Fruit fly (Drosophila melanogaster) whole organism, embryonic: ENCODE measurements around the gene pasi2.
A peak's percentile ranks its signal among the peaks of the same experiment; 100 is the strongest.

Experiments
- ATbp ChIP-seq: fragments of 200-800 bp; sonication (Bioruptor generic); optimal IDR thresholded peaks from 2 replicates; lab custom pipeline; 2017; ENCODE audit warnings: missing biosample characterization, mild to moderate bottlenecking, missing genetic modification characterization, missing genetic modification reagents
- Adf1 ChIP-seq: fragments of 200-800 bp; sonication (Bioruptor generic); IDR thresholded peaks from 2 replicates; pipeline ENCODE4 v1.3.6; 2022; ENCODE audit warnings: missing biosample characterization, missing genetic modification characterization
- B-H2 ChIP-seq: fragments of 200-800 bp; sonication (Bioruptor generic); optimal IDR thresholded peaks from 2 replicates; lab custom pipeline; 2018; ENCODE audit warnings: missing biosample characterization, mild to moderate bottlenecking, missing genetic modification characterization
- C15 ChIP-seq: fragments of 200-800 bp; sonication (Bioruptor generic); IDR thresholded peaks from 3 replicates; pipeline ENCODE4 v1.3.6; 2022; ENCODE audit warnings: missing biosample characterization, missing genetic modification characterization
- CG10543 ChIP-seq: fragments of 200-800 bp; sonication (Bioruptor generic); optimal IDR thresholded peaks from 3 replicates; lab custom pipeline; 2017; ENCODE audit warnings: missing biosample characterization, mild to moderate bottlenecking, missing genetic modification characterization, moderate library complexity
- CG11504 ChIP-seq: fragments of 200-800 bp; sonication (Bioruptor generic); optimal IDR thresholded peaks from 3 replicates; lab custom pipeline; 2019; ENCODE audit warnings: missing biosample characterization, mild to moderate bottlenecking, missing genetic modification characterization, moderate library complexity
- CG12769 ChIP-seq: fragments of 200-800 bp; sonication (Bioruptor generic); optimal IDR thresholded peaks from 2 replicates; lab custom pipeline; 2019; ENCODE audit warnings: missing biosample characterization, mild to moderate bottlenecking, missing genetic modification characterization, moderate library complexity
- CG13123 ChIP-seq: fragments of 200-800 bp; sonication (Bioruptor generic); optimal IDR thresholded peaks from 2 replicates; lab custom pipeline; 2016; ENCODE audit warnings: missing biosample characterization, missing genetic modification characterization
- CG13287 ChIP-seq: fragments of 200-800 bp; sonication (Bioruptor generic); IDR thresholded peaks from 2 replicates; pipeline ENCODE4 v1.3.6; 2022; ENCODE audit warnings: missing biosample characterization, missing genetic modification characterization; ENCODE audit not compliant: partially characterized antibody
- CG15514 ChIP-seq: fragments of 200-800 bp; sonication (Bioruptor generic); optimal IDR thresholded peaks from 3 replicates; lab custom pipeline; 2017; ENCODE audit warnings: missing biosample characterization, missing genetic modification characterization, mild to moderate bottlenecking, moderate library complexity, missing genetic modification reagents
- CG17359 ChIP-seq: fragments of 200-800 bp; sonication (Bioruptor generic); optimal IDR thresholded peaks from 3 replicates; lab custom pipeline; 2018; ENCODE audit warnings: missing biosample characterization, mild to moderate bottlenecking, missing genetic modification characterization, moderate library complexity
- CG2678 ChIP-seq: fragments of 200-800 bp; sonication (Bioruptor generic); optimal IDR thresholded peaks from 3 replicates; lab custom pipeline; 2019; ENCODE audit warnings: missing biosample characterization, mild to moderate bottlenecking, missing genetic modification characterization, moderate library complexity
- CG2889 ChIP-seq: fragments of 200-800 bp; sonication (Bioruptor generic); IDR thresholded peaks from 3 replicates; pipeline ENCODE4 v1.3.6; 2022; ENCODE audit warnings: missing biosample characterization, missing genetic modification characterization
- CG3281 ChIP-seq: fragments of 200-800 bp; sonication (Bioruptor generic); optimal IDR thresholded peaks from 3 replicates; lab custom pipeline; 2017; ENCODE audit warnings: missing biosample characterization, mild to moderate bottlenecking, missing genetic modification characterization
- CG33557 ChIP-seq: fragments of 200-800 bp; sonication (Bioruptor generic); optimal IDR thresholded peaks from 2 replicates; lab custom pipeline; 2019; ENCODE audit warnings: missing biosample characterization, mild to moderate bottlenecking, missing genetic modification characterization, moderate library complexity
- CG43689 ChIP-seq: fragments of 200-800 bp; sonication (Bioruptor generic); IDR thresholded peaks from 2 replicates; pipeline ENCODE4 v1.3.6; 2022; ENCODE audit warnings: missing biosample characterization, missing genetic modification characterization
- CG4730 ChIP-seq: fragments of 200-800 bp; sonication (Bioruptor generic); IDR thresholded peaks from 2 replicates; pipeline ENCODE4 v1.3.6; 2022; ENCODE audit warnings: missing biosample characterization, missing genetic modification characterization
- CG4820 ChIP-seq: fragments of 200-800 bp; sonication (Bioruptor generic); optimal IDR thresholded peaks from 3 replicates; lab custom pipeline; 2016; ENCODE audit warnings: missing biosample characterization, missing genetic modification characterization
- CG6689 ChIP-seq: fragments of 200-800 bp; sonication (Bioruptor generic); IDR thresholded peaks from 2 replicates; pipeline ENCODE4 v1.3.6; 2022; ENCODE audit warnings: missing biosample characterization, missing genetic modification characterization
- CG7928 ChIP-seq: fragments of 200-800 bp; sonication (Bioruptor generic); optimal IDR thresholded peaks from 2 replicates; lab custom pipeline; 2017; ENCODE audit warnings: missing biosample characterization, mild to moderate bottlenecking, missing genetic modification characterization
- CrebB ChIP-seq: fragments of 200-800 bp; sonication (Bioruptor generic); optimal IDR thresholded peaks from 3 replicates; lab custom pipeline; 2018; ENCODE audit warnings: missing biosample characterization, mild to moderate bottlenecking, missing genetic modification characterization
- D19A ChIP-seq: fragments of 200-800 bp; optimal IDR thresholded peaks from 3 replicates; lab custom pipeline; 2019; ENCODE audit warnings: missing biosample characterization, mild to moderate bottlenecking, missing genetic modification characterization, moderate library complexity
- Hr39 ChIP-seq: fragments of >200 bp; optimal IDR thresholded peaks from 2 replicates; lab custom pipeline; 2017
- Hr78 ChIP-seq, 2 experiments: fragments of 200-800 bp in 1 of 2; fragments of >200 bp in 1 of 2; sonication (Bioruptor generic) in 1 of 2; optimal IDR thresholded peaks; 2 replicates each; lab custom pipeline; 2017 to 2019; ENCODE audit warnings: missing biosample characterization in 2 of 2, missing genetic modification characterization in 2 of 2, mild to moderate bottlenecking in 1 of 2, moderate library complexity in 1 of 2
- Myb ChIP-seq: fragments of 200-800 bp; sonication (Bioruptor generic); optimal IDR thresholded peaks from 2 replicates; lab custom pipeline; 2016; ENCODE audit warnings: missing biosample characterization, missing genetic modification characterization
- Optix ChIP-seq: fragments of 200-800 bp; sonication (Bioruptor generic); IDR thresholded peaks from 3 replicates; pipeline ENCODE4 v1.3.6; 2022; ENCODE audit warnings: missing biosample characterization, missing genetic modification characterization
- Sry-δ ChIP-seq: fragments of 200-800 bp; sonication (Bioruptor generic); optimal IDR thresholded peaks from 2 replicates; lab custom pipeline; 2016; ENCODE audit warnings: missing biosample characterization, missing genetic modification characterization
- Stat92E ChIP-seq, 3 experiments: fragments of >200 bp in 2 of 3; fragments of 200-800 bp in 1 of 3; sonication (Bioruptor generic) in 1 of 3; optimal IDR thresholded peaks; 2 replicates each; lab custom pipeline; 2017 to 2019; ENCODE audit warnings: missing biosample characterization in 3 of 3, missing genetic modification characterization in 3 of 3, mild to moderate bottlenecking in 1 of 3, moderate library complexity in 1 of 3
- Trl ChIP-seq, 3 experiments: fragments of >200 bp in 2 of 3; fragments of 200-800 bp in 1 of 3; sonication (Bioruptor generic) in 1 of 3; optimal IDR thresholded peaks; 2 replicates in 1 of 3; 3 replicates in 2 of 3; lab custom pipeline; 2016 to 2017; ENCODE audit warnings: missing biosample characterization in 1 of 3, missing genetic modification characterization in 1 of 3
- ab ChIP-seq: fragments of 200-800 bp; sonication (Bioruptor generic); optimal IDR thresholded peaks from 2 replicates; lab custom pipeline; 2016; ENCODE audit warnings: missing biosample characterization, missing genetic modification characterization
- ash1 ChIP-seq: fragments of 200-800 bp; sonication (Bioruptor generic); optimal IDR thresholded peaks from 2 replicates; lab custom pipeline; 2018; ENCODE audit warnings: missing biosample characterization, mild to moderate bottlenecking, missing genetic modification characterization
- br ChIP-seq: fragments of >200 bp; optimal IDR thresholded peaks from 2 replicates; lab custom pipeline; 2017
- bsh ChIP-seq, 2 experiments: fragments of 200-800 bp; sonication (Bioruptor generic); optimal IDR thresholded peaks; 2 replicates each; lab custom pipeline; 2017 to 2018; ENCODE audit warnings: mild to moderate bottlenecking in 2 of 2, missing biosample characterization in 2 of 2, missing genetic modification characterization in 2 of 2, moderate library complexity in 1 of 2
- ci ChIP-seq: fragments of 200-800 bp; sonication (Bioruptor generic); IDR thresholded peaks from 3 replicates; pipeline ENCODE4 v1.3.6; 2022; ENCODE audit warnings: missing biosample characterization, missing genetic modification characterization
- eve ChIP-seq, 2 experiments: fragments of >200 bp; optimal IDR thresholded peaks; 2 replicates each; lab custom pipeline; 2017; ENCODE audit warnings: missing biosample characterization in 2 of 2, missing genetic modification characterization in 2 of 2
- gem ChIP-seq: fragments of 200-800 bp; sonication (Bioruptor generic); optimal IDR thresholded peaks from 2 replicates; lab custom pipeline; 2019; ENCODE audit warnings: missing biosample characterization, mild to moderate bottlenecking, missing genetic modification characterization, moderate library complexity
- gt ChIP-seq: fragments of 200-800 bp; sonication (Bioruptor generic); IDR thresholded peaks from 2 replicates; pipeline ENCODE4 v1.3.6; 2022; ENCODE audit warnings: missing biosample characterization, missing genetic modification characterization
- kni ChIP-seq: fragments of 200-800 bp; sonication (Bioruptor generic); optimal IDR thresholded peaks from 3 replicates; lab custom pipeline; 2017; ENCODE audit warnings: mild to moderate bottlenecking, missing biosample characterization, missing genetic modification reagents, missing genetic modification characterization
- knrl ChIP-seq: fragments of 200-800 bp; sonication (Bioruptor generic); IDR thresholded peaks from 3 replicates; pipeline ENCODE4 v1.3.6; 2022; ENCODE audit warnings: missing biosample characterization, missing genetic modification characterization; ENCODE audit not compliant: partially characterized antibody
- nerfin-1 ChIP-seq: fragments of 200-800 bp; sonication (Bioruptor generic); optimal IDR thresholded peaks from 3 replicates; lab custom pipeline; 2019; ENCODE audit warnings: missing biosample characterization, mild to moderate bottlenecking, missing genetic modification characterization, moderate library complexity
- onecut ChIP-seq: fragments of 200-800 bp; sonication (Bioruptor generic); IDR thresholded peaks from 2 replicates; pipeline ENCODE4 v1.3.6; 2022; ENCODE audit warnings: missing biosample characterization, missing genetic modification characterization
- sd ChIP-seq: fragments of 200-800 bp; sonication (Bioruptor generic); optimal IDR thresholded peaks from 3 replicates; lab custom pipeline; 2018; ENCODE audit warnings: missing biosample characterization, mild to moderate bottlenecking, missing genetic modification characterization, moderate library complexity
- sens ChIP-seq: fragments of 200-800 bp; sonication (Bioruptor generic); peaks from one replicate; lab custom pipeline; 2016; ENCODE audit warnings: missing biosample characterization, missing genetic modification characterization
- slbo ChIP-seq: fragments of 200-800 bp; sonication (Bioruptor generic); IDR thresholded peaks from 2 replicates; pipeline ENCODE4 v1.3.6; 2022; ENCODE audit warnings: missing biosample characterization, missing genetic modification characterization
- sna ChIP-seq: fragments of 200-800 bp; sonication (Bioruptor generic); IDR thresholded peaks from 2 replicates; pipeline ENCODE4 v1.3.6; 2022; ENCODE audit warnings: missing biosample characterization, missing genetic modification characterization; ENCODE audit not compliant: partially characterized antibody
- sr ChIP-seq: fragments of 200-800 bp; sonication (Bioruptor generic); IDR thresholded peaks from 3 replicates; pipeline ENCODE4 v1.3.6; 2022; ENCODE audit warnings: missing biosample characterization, missing genetic modification characterization
- toy ChIP-seq: fragments of 200-800 bp; sonication (Bioruptor generic); IDR thresholded peaks from 2 replicates; pipeline ENCODE4 v1.3.6; 2022; ENCODE audit warnings: missing biosample characterization, missing genetic modification characterization
- unpg ChIP-seq: fragments of 200-800 bp; sonication (Bioruptor generic); optimal IDR thresholded peaks from 3 replicates; lab custom pipeline; 2018; ENCODE audit warnings: missing biosample characterization, mild to moderate bottlenecking, missing genetic modification characterization, moderate library complexity
- usp ChIP-seq: fragments of >200 bp; optimal IDR thresholded peaks from 2 replicates; lab custom pipeline; 2017; ENCODE audit warnings: missing biosample characterization, missing genetic modification characterization
- zfh2 ChIP-seq: fragments of 200-800 bp; sonication (Bioruptor generic); optimal IDR thresholded peaks from 2 replicates; lab custom pipeline; 2016; ENCODE audit warnings: missing biosample characterization, missing genetic modification characterization

pasi2 gene

DNA sequence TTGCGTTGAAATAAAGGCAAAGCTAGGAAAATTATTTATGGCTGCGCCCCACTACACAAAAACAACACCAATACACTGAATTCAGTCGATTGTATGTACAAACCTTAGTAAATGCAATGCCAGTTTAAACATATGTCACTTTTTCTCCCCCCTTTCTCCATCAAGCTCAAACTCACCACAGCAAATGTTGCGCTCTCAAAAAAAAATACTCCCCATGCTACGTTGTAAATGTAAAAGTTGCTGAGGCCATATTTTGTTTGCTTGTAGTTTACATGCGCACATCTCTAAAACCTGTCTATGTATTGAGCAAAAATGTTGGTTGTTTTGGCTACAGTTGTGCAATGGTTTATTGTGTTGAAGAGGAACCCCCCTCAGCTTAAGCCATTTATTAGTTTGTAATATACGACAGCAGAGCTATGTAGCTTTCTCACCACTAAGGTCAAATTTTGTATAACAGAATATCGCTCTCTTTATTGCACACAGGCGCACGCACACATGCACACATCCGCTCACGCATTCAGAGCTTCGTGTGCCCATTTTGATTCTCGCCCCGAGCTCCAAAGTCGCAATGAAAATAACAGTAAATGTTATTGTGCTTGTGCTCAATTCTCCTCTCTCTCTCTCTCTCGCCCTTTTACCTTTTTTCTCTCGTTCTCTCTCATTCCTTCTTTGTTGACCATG, 17.8 kb downstream of the pasi2 start (continued):
- no peak for TF ChIP-seq CG2889 (GFP tag; lab: Robert Waterston, UW)
- no peak for TF ChIP-seq CG2678 (tag; lab: Kevin White, UChicago)
- no peak for TF ChIP-seq CG7928 (GFP tag; lab: Kevin White, UChicago)
- peak; percentile 94 for TF ChIP-seq CG11504 (tag; lab: Kevin White, UChicago)
- no peak for TF ChIP-seq CG4820 (GFP tag; lab: Kevin White, UChicago)
- TF ChIP-seq Stat92E (GFP tag; optimal IDR thresholded peaks at IDR 0.05; lab: Kevin White, UChicago) = peak in 1 of 3 experiments; percentile 84
- peak; percentile 23 for TF ChIP-seq CG33557 (GFP tag; lab: Kevin White, UChicago)
- no peak for TF ChIP-seq toy
- no peak for TF ChIP-seq sr (GFP tag; lab: Robert Waterston, UW)
- no peak for TF ChIP-seq Hr39 (lab: Kevin White, UChicago)
- TF ChIP-seq ash1 = no peak
- no peak for TF ChIP-seq Sry-δ (GFP tag; lab: Kevin White, UChicago)
- peak; percentile 51 for TF ChIP-seq nerfin-1 (tag; lab: Kevin White, UChicago)
- no peak for TF ChIP-seq B-H2 (GFP tag; lab: Kevin White, UChicago)
- TF ChIP-seq slbo (GFP tag; lab: Robert Waterston, UW) = no peak
- no peak for TF ChIP-seq bsh (GFP tag; optimal IDR thresholded peaks at IDR 0.05; lab: Kevin White, UChicago)
- TF ChIP-seq sd (tag; lab: Kevin White, UChicago) = peak; percentile 62
- peak; percentile 14 for TF ChIP-seq CG10543 (GFP tag; lab: Kevin White, UChicago)
- no peak for TF ChIP-seq CG17359
- TF ChIP-seq ci (GFP tag; lab: Robert Waterston, UW) = no peak
- TF ChIP-seq Adf1 (GFP tag; lab: Robert Waterston, UW) = no peak
- no peak for TF ChIP-seq CG15514 (GFP tag; lab: Kevin White, UChicago)
- TF ChIP-seq ATbp (GFP tag; lab: Kevin White, UChicago) = peak; percentile 40
- peak in 1 of 2 experiments; percentile 63 for TF ChIP-seq eve (GFP tag; optimal IDR thresholded peaks at IDR 0.05; lab: Kevin White, UChicago)
- no peak for TF ChIP-seq Optix (GFP tag; lab: Robert Waterston, UW)
- TF ChIP-seq unpg (GFP tag; lab: Kevin White, UChicago) = peak; percentile 8
- TF ChIP-seq CrebB = no peak
- no peak for TF ChIP-seq zfh2 (GFP tag; lab: Kevin White, UChicago)
- no peak for TF ChIP-seq br (lab: Kevin White, UChicago)
- peak in 1 of 2 experiments; percentile 95 for TF ChIP-seq Hr78 (GFP tag; optimal IDR thresholded peaks at IDR 0.05; lab: Kevin White, UChicago)
- peak; percentile 89 to 98 for TF ChIP-seq Trl (optimal IDR thresholded peaks at IDR 0.05; lab: Kevin White, UChicago)
- TF ChIP-seq Trl (GFP tag; optimal IDR thresholded peaks at IDR 0.05; lab: Kevin White, UChicago) = peak; percentile 16
- no peak for TF ChIP-seq onecut (GFP tag; lab: Robert Waterston, UW)
- peak; percentile 5 for TF ChIP-seq ab
- no peak for TF ChIP-seq gt
- no peak for TF ChIP-seq CG6689 (GFP tag; lab: Robert Waterston, UW)
- no peak for TF ChIP-seq CG4730 (GFP tag; lab: Robert Waterston, UW)
- TF ChIP-seq D19A (tag; lab: Kevin White, UChicago) = no peak
- peak; percentile 68 for TF ChIP-seq CG12769
- TF ChIP-seq CG13123 = no peak
- no peak for TF ChIP-seq gem (tag; lab: Kevin White, UChicago)
- TF ChIP-seq C15 = no peak
- no peak for TF ChIP-seq CG43689 (GFP tag; lab: Robert Waterston, UW)
- peak; percentile 97 for TF ChIP-seq kni (GFP tag; lab: Kevin White, UChicago)
- no peak for TF ChIP-seq knrl (GFP tag; lab: Robert Waterston, UW)
- no peak for TF ChIP-seq sna
- no peak for TF ChIP-seq CG13287
- no peak for TF ChIP-seq CG3281 (GFP tag; lab: Kevin White, UChicago)
- peak; percentile 75 for TF ChIP-seq sens (GFP tag; lab: Kevin White, UChicago)
- TF ChIP-seq Myb = no peak
- no peak for TF ChIP-seq usp (GFP tag; lab: Kevin White, UChicago)
